Fruit fly (Drosophila melanogaster) whole organism, embryonic: ENCODE results near the gene CG13086.

ENCODE experiments used
- Atf3 ChIP-seq: fragments of 200-800 bp; sonication (Bioruptor generic); optimal IDR thresholded peaks from 3 replicates; lab custom pipeline; 2016; ENCODE audit warnings: missing biosample characterization, missing genetic modification characterization
- CG1024 ChIP-seq: fragments of 200-800 bp; sonication (Bioruptor generic); IDR thresholded peaks from 2 replicates; pipeline ENCODE4 v1.3.6; 2022; ENCODE audit warnings: missing biosample characterization, missing genetic modification characterization
- CG10274 ChIP-seq: fragments of 200-800 bp; sonication (Bioruptor generic); optimal IDR thresholded peaks from 3 replicates; lab custom pipeline; 2017; ENCODE audit warnings: missing biosample characterization, mild to moderate bottlenecking, missing genetic modification characterization
- CG10654 ChIP-seq: fragments of 200-800 bp; sonication (Bioruptor generic); optimal IDR thresholded peaks from 2 replicates; lab custom pipeline; 2016; ENCODE audit warnings: missing biosample characterization, missing genetic modification characterization
- CG11085 ChIP-seq: fragments of 200-800 bp; sonication (Bioruptor generic); IDR thresholded peaks from 2 replicates; pipeline ENCODE4 v1.3.6; 2022; ENCODE audit warnings: missing biosample characterization, missing genetic modification characterization
- CG11093 ChIP-seq: fragments of 200-800 bp; sonication (Bioruptor generic); IDR thresholded peaks from 3 replicates; pipeline ENCODE4 v1.3.6; 2022; ENCODE audit warnings: missing biosample characterization, missing genetic modification characterization
- CG11398 ChIP-seq: fragments of 200-800 bp; sonication (Bioruptor generic); optimal IDR thresholded peaks from 2 replicates; lab custom pipeline; 2016; ENCODE audit warnings: missing biosample characterization, missing genetic modification characterization
- CG12769 ChIP-seq: fragments of 200-800 bp; sonication (Bioruptor generic); optimal IDR thresholded peaks from 2 replicates; lab custom pipeline; 2019; ENCODE audit warnings: missing biosample characterization, mild to moderate bottlenecking, missing genetic modification characterization, moderate library complexity
- CG13894 ChIP-seq: fragments of 200-800 bp; sonication (Bioruptor generic); optimal IDR thresholded peaks from 3 replicates; lab custom pipeline; 2018; ENCODE audit warnings: missing biosample characterization, mild to moderate bottlenecking, missing genetic modification characterization, moderate library complexity
- CG14860 ChIP-seq: fragments of 200-800 bp; sonication (Bioruptor generic); IDR thresholded peaks from 3 replicates; pipeline ENCODE4 v1.3.6; 2022; ENCODE audit warnings: missing biosample characterization, missing genetic modification characterization; ENCODE audit not compliant: partially characterized antibody
- CG15073 ChIP-seq: fragments of 200-800 bp; sonication (Bioruptor generic); optimal IDR thresholded peaks from 2 replicates; lab custom pipeline; 2016; ENCODE audit warnings: missing biosample characterization, missing genetic modification characterization
- CG1529 ChIP-seq: fragments of 200-800 bp; sonication (Bioruptor generic); optimal IDR thresholded peaks from 3 replicates; lab custom pipeline; 2018; ENCODE audit warnings: missing biosample characterization, missing genetic modification characterization
- CG33213 ChIP-seq: fragments of 200-800 bp; sonication (Bioruptor generic); optimal IDR thresholded peaks from 3 replicates; lab custom pipeline; 2016; ENCODE audit warnings: missing biosample characterization, missing genetic modification characterization
- CG3838 ChIP-seq: fragments of 200-800 bp; sonication (Bioruptor generic); optimal IDR thresholded peaks from 3 replicates; lab custom pipeline; 2016; ENCODE audit warnings: missing biosample characterization, missing genetic modification characterization
- CG7271 ChIP-seq: fragments of 200-800 bp; sonication (Bioruptor generic); optimal IDR thresholded peaks from 2 replicates; lab custom pipeline; 2018; ENCODE audit warnings: missing biosample characterization, mild to moderate bottlenecking, missing genetic modification characterization, moderate library complexity
- CG7928 ChIP-seq: fragments of 200-800 bp; sonication (Bioruptor generic); optimal IDR thresholded peaks from 2 replicates; lab custom pipeline; 2017; ENCODE audit warnings: missing biosample characterization, mild to moderate bottlenecking, missing genetic modification characterization
- CG9215 ChIP-seq: fragments of 200-800 bp; sonication (Bioruptor generic); IDR thresholded peaks from 2 replicates; pipeline ENCODE4 v1.3.6; 2022; ENCODE audit warnings: missing biosample characterization, missing genetic modification characterization
- Camta ChIP-seq: fragments of 200-800 bp; sonication (Bioruptor generic); optimal IDR thresholded peaks from 2 replicates; lab custom pipeline; 2016; ENCODE audit warnings: missing biosample characterization, missing genetic modification characterization
- Dfd ChIP-seq, 2 experiments: fragments of >200 bp; optimal IDR thresholded peaks; 2 replicates each; lab custom pipeline; 2017; ENCODE audit warnings: missing biosample characterization in 2 of 2, missing genetic modification characterization in 2 of 2
- Dp ChIP-seq: fragments of 200-800 bp; sonication (Bioruptor generic); optimal IDR thresholded peaks from 2 replicates; lab custom pipeline; 2018; ENCODE audit warnings: missing biosample characterization, mild to moderate bottlenecking, missing genetic modification characterization, moderate library complexity
- Drgx ChIP-seq: fragments of 200-800 bp; sonication (Bioruptor generic); IDR thresholded peaks from 2 replicates; pipeline ENCODE4 v1.3.6; 2022; ENCODE audit warnings: missing biosample characterization, missing genetic modification characterization
- E2f2 ChIP-seq: fragments of 200-800 bp; sonication (Bioruptor generic); IDR thresholded peaks from 2 replicates; pipeline ENCODE4 v1.3.6; 2022; ENCODE audit warnings: missing biosample characterization, missing genetic modification characterization
- Ets97D ChIP-seq: fragments of 200-800 bp; sonication (Bioruptor generic); optimal IDR thresholded peaks from 3 replicates; lab custom pipeline; 2016; ENCODE audit warnings: missing biosample characterization, missing genetic modification characterization
- Fer2 ChIP-seq: fragments of 200-800 bp; sonication (Bioruptor generic); optimal IDR thresholded peaks from 2 replicates; lab custom pipeline; 2018; ENCODE audit warnings: missing biosample characterization, mild to moderate bottlenecking, missing genetic modification characterization, moderate library complexity
- Hr3 ChIP-seq: fragments of 200-800 bp; sonication (Bioruptor generic); optimal IDR thresholded peaks from 3 replicates; lab custom pipeline; 2016; ENCODE audit warnings: missing biosample characterization, missing genetic modification characterization
- Hr78 ChIP-seq, 2 experiments: fragments of 200-800 bp in 1 of 2; fragments of >200 bp in 1 of 2; sonication (Bioruptor generic) in 1 of 2; optimal IDR thresholded peaks; 2 replicates each; lab custom pipeline; 2017 to 2019; ENCODE audit warnings: missing biosample characterization in 2 of 2, missing genetic modification characterization in 2 of 2, mild to moderate bottlenecking in 1 of 2, moderate library complexity in 1 of 2
- Lim3 ChIP-seq: fragments of 200-800 bp; sonication (Bioruptor generic); IDR thresholded peaks from 2 replicates; pipeline ENCODE4 v1.3.6; 2022; ENCODE audit warnings: missing biosample characterization, missing genetic modification characterization
- Mad ChIP-seq: fragments of 200-800 bp; sonication (Bioruptor generic); optimal IDR thresholded peaks from 2 replicates; lab custom pipeline; 2016; ENCODE audit warnings: missing biosample characterization, missing genetic modification characterization
- Med ChIP-seq: fragments of 200-800 bp; sonication (Bioruptor generic); peaks from one replicate; lab custom pipeline; 2016; ENCODE audit warnings: missing biosample characterization, missing genetic modification characterization, mild to moderate bottlenecking, inconsistent platforms, moderate library complexity
- Oaz ChIP-seq: fragments of 200-800 bp; sonication (Bioruptor generic); IDR thresholded peaks from 2 replicates; pipeline ENCODE4 v1.3.6; 2022; ENCODE audit warnings: missing biosample characterization, missing genetic modification characterization
- Optix ChIP-seq: fragments of 200-800 bp; sonication (Bioruptor generic); IDR thresholded peaks from 3 replicates; pipeline ENCODE4 v1.3.6; 2022; ENCODE audit warnings: missing biosample characterization, missing genetic modification characterization
- Sry-δ ChIP-seq: fragments of 200-800 bp; sonication (Bioruptor generic); optimal IDR thresholded peaks from 2 replicates; lab custom pipeline; 2016; ENCODE audit warnings: missing biosample characterization, missing genetic modification characterization
- TFAM ChIP-seq: fragments of 200-800 bp; sonication (Bioruptor generic); optimal IDR thresholded peaks from 2 replicates; lab custom pipeline; 2017; ENCODE audit warnings: missing biosample characterization, missing genetic modification characterization, inconsistent platforms
- bbx ChIP-seq: fragments of 200-800 bp; sonication (Bioruptor generic); IDR thresholded peaks from 2 replicates; pipeline ENCODE4 v1.3.6; 2022; ENCODE audit warnings: missing biosample characterization, missing genetic modification characterization; ENCODE audit not compliant: partially characterized antibody
- bcd ChIP-seq: fragments of 200-800 bp; sonication (Bioruptor generic); optimal IDR thresholded peaks from 2 replicates; lab custom pipeline; 2017; ENCODE audit warnings: missing biosample characterization, mild to moderate bottlenecking, missing genetic modification characterization
- bigmax ChIP-seq: fragments of 200-800 bp; sonication (Bioruptor generic); optimal IDR thresholded peaks from 2 replicates; lab custom pipeline; 2018; ENCODE audit warnings: missing biosample characterization, mild to moderate bottlenecking, missing genetic modification characterization
- dpn ChIP-seq, 2 experiments: fragments of 200-800 bp; sonication (Bioruptor generic); optimal IDR thresholded peaks; 3 replicates each; lab custom pipeline; 2016; ENCODE audit warnings: missing biosample characterization in 2 of 2, missing genetic modification characterization in 2 of 2
- ewg ChIP-seq: fragments of 200-800 bp; sonication (Bioruptor generic); optimal IDR thresholded peaks from 3 replicates; lab custom pipeline; 2017; ENCODE audit warnings: mild to moderate bottlenecking, missing biosample characterization, missing genetic modification reagents, missing genetic modification characterization
- eyg ChIP-seq: fragments of 200-800 bp; sonication (Bioruptor generic); optimal IDR thresholded peaks from 3 replicates; lab custom pipeline; 2016; ENCODE audit warnings: missing biosample characterization, missing genetic modification characterization
- gce ChIP-seq: fragments of 200-800 bp; sonication (Bioruptor generic); IDR thresholded peaks from 3 replicates; pipeline ENCODE4 v1.3.6; 2022; ENCODE audit warnings: missing biosample characterization, missing genetic modification characterization
- gem ChIP-seq: fragments of 200-800 bp; sonication (Bioruptor generic); optimal IDR thresholded peaks from 2 replicates; lab custom pipeline; 2019; ENCODE audit warnings: missing biosample characterization, mild to moderate bottlenecking, missing genetic modification characterization, moderate library complexity
- gt ChIP-seq: fragments of 200-800 bp; sonication (Bioruptor generic); IDR thresholded peaks from 2 replicates; pipeline ENCODE4 v1.3.6; 2022; ENCODE audit warnings: missing biosample characterization, missing genetic modification characterization
- her ChIP-seq: fragments of 200-800 bp; sonication (Bioruptor generic); optimal IDR thresholded peaks from 2 replicates; lab custom pipeline; 2016; ENCODE audit warnings: missing biosample characterization, missing genetic modification characterization
- jumu ChIP-seq: fragments of 200-800 bp; sonication (Bioruptor generic); optimal IDR thresholded peaks from 3 replicates; lab custom pipeline; 2016; ENCODE audit warnings: missing biosample characterization, missing genetic modification characterization
- nmo ChIP-seq: fragments of 200-800 bp; sonication (Bioruptor generic); optimal IDR thresholded peaks from 2 replicates; lab custom pipeline; 2018; ENCODE audit warnings: missing biosample characterization, mild to moderate bottlenecking, missing genetic modification characterization, moderate library complexity
- p53 ChIP-seq: fragments of 200-800 bp; sonication (Bioruptor generic); optimal IDR thresholded peaks from 2 replicates; lab custom pipeline; 2016; ENCODE audit warnings: missing biosample characterization, missing genetic modification characterization
- sens ChIP-seq: fragments of 200-800 bp; sonication (Bioruptor generic); peaks from one replicate; lab custom pipeline; 2016; ENCODE audit warnings: missing biosample characterization, missing genetic modification characterization
- sna ChIP-seq: fragments of 200-800 bp; sonication (Bioruptor generic); IDR thresholded peaks from 2 replicates; pipeline ENCODE4 v1.3.6; 2022; ENCODE audit warnings: missing biosample characterization, missing genetic modification characterization; ENCODE audit not compliant: partially characterized antibody
- sob ChIP-seq: fragments of 200-800 bp; sonication (Bioruptor generic); IDR thresholded peaks from 2 replicates; pipeline ENCODE4 v1.3.6; 2022; ENCODE audit warnings: missing biosample characterization, missing genetic modification characterization
- sqz ChIP-seq: fragments of 200-800 bp; sonication (Bioruptor generic); optimal IDR thresholded peaks from 3 replicates; lab custom pipeline; 2018; ENCODE audit warnings: missing biosample characterization, mild to moderate bottlenecking, missing genetic modification characterization
- stc ChIP-seq: fragments of 200-800 bp; sonication (Bioruptor generic); IDR thresholded peaks from 2 replicates; pipeline ENCODE4 v1.3.6; 2022; ENCODE audit warnings: missing biosample characterization, missing genetic modification characterization
- ttk ChIP-seq: fragments of 200-800 bp; sonication (Bioruptor generic); IDR thresholded peaks from 2 replicates; pipeline ENCODE4 v2.1.2; 2022; ENCODE audit warnings: missing biosample characterization, missing genetic modification characterization
- wor ChIP-seq: fragments of 200-800 bp; sonication (Bioruptor generic); IDR thresholded peaks from 2 replicates; pipeline ENCODE4 v1.3.6; 2022; ENCODE audit warnings: missing biosample characterization, missing genetic modification characterization

Gene CG13086

dm6 chr2L:19342018-19342417 lies 22.2 kb upstream of the CG13086 start (continued):
- TF ChIP-seq CG1024 (0 out of 2 replicates have a peak, but pooled peaks have one; percentile 16), sob (GFP tag; lab: Robert Waterston, UW) (no peak), Atf3 (peak; percentile 4), Dp (GFP tag; lab: Kevin White, UChicago) (no peak), CG11398 (GFP tag; lab: Kevin White, UChicago) (no peak), Optix (GFP tag; lab: Robert Waterston, UW) (no peak), Ets97D (no peak), Sry-δ (no peak), CG3838 (GFP tag; lab: Kevin White, UChicago) (no peak), Camta (GFP tag; lab: Kevin White, UChicago) (no peak), CG7928 (no peak), eyg (GFP tag; lab: Kevin White, UChicago) (no peak), bcd (no peak), sqz (GFP tag; lab: Kevin White, UChicago) (no peak), CG12769 (tag; lab: Kevin White, UChicago) (no peak), Fer2 (tag; lab: Kevin White, UChicago) (no peak), bbx (GFP tag; lab: Robert Waterston, UW) (no peak), CG10654 (GFP tag; lab: Kevin White, UChicago) (peak; percentile 21), Hr78 (GFP tag; optimal IDR thresholded peaks at IDR 0.05; lab: Kevin White, UChicago) (no peak), CG33213 (GFP tag; lab: Kevin White, UChicago) (no peak), CG1529 (GFP tag; lab: Kevin White, UChicago) (peak; percentile 20), bigmax (GFP tag; lab: Kevin White, UChicago) (no peak), nmo (GFP tag; lab: Kevin White, UChicago) (peak; percentile 36), E2f2 (GFP tag; lab: Robert Waterston, UW) (no peak; the same call in 1 of the 2 replicates), ttk (GFP tag; lab: Robert Waterston, UW) (no peak), CG15073 (GFP tag; lab: Kevin White, UChicago) (no peak), CG9215 (no peak), sens (GFP tag; lab: Kevin White, UChicago) (peak; percentile 78), CG10274 (GFP tag; lab: Kevin White, UChicago) (no peak), Lim3 (GFP tag; lab: Robert Waterston, UW) (no peak), jumu (GFP tag; lab: Kevin White, UChicago) (no peak), sna (GFP tag; lab: Robert Waterston, UW) (no peak), p53 (GFP tag; lab: Kevin White, UChicago) (no peak), CG13894 (tag; lab: Kevin White, UChicago) (no peak), her (no peak), CG14860 (GFP tag; lab: Robert Waterston, UW) (no peak), gt (GFP tag; lab: Robert Waterston, UW) (no peak), gem (tag; lab: Kevin White, UChicago) (peak; percentile 73), CG7271 (no peak), TFAM (GFP tag; lab: Kevin White, UChicago) (no peak), gce (no peak), Dfd (GFP tag; optimal IDR thresholded peaks at IDR 0.05; lab: Kevin White, UChicago) (no peak), ewg (no peak), Drgx (GFP tag; lab: Robert Waterston, UW) (peak; percentile 83), CG11093 (GFP tag; lab: Robert Waterston, UW) (peak; percentile 60; the same call in 1 of the 3 replicates), Oaz (GFP tag; lab: Robert Waterston, UW) (no peak), stc (GFP tag; lab: Robert Waterston, UW) (no peak), CG11085 (no peak), dpn (GFP tag; optimal IDR thresholded peaks at IDR 0.05; lab: Kevin White, UChicago) (no peak), Mad (GFP tag; lab: Kevin White, UChicago) (no peak), wor (GFP tag; lab: Robert Waterston, UW) (peak; percentile 32; the same call in 1 of the 2 replicates), Hr3 (peak; percentile 26), Med (GFP tag; lab: Kevin White, UChicago) (peak; percentile 67)
